Worm (Caenorhabditis elegans) whole organism, L1 larva: ENCODE measurements around the gene clec-48.

ENCODE experiments used
- ceh-82 ChIP-seq, 3 experiments: fragments of 150-350 bp in 1 of 3; sonication (generic microtip) in 2 of 3; optimal IDR thresholded peaks; 2 replicates each; lab custom pipeline; 2014 to 2017; ENCODE audit warnings: missing biosample characterization in 3 of 3, missing genetic modification characterization in 3 of 3
- ceh-90 ChIP-seq: sonication (generic microtip); optimal IDR thresholded peaks from 2 replicates; lab custom pipeline; 2016; ENCODE audit warnings: missing genetic modification characterization, missing compliant biosample characterization
- hlh-17 ChIP-seq: fragments of 200-800 bp; sonication (Bioruptor generic); optimal IDR thresholded peaks from 2 replicates; lab custom pipeline; 2018; ENCODE audit warnings: missing genetic modification characterization, mild to moderate bottlenecking, missing compliant biosample characterization, moderate library complexity, borderline replicate concordance
- lsy-2 ChIP-seq, 2 experiments: fragments of 150-350 bp; optimal IDR thresholded peaks; 2 replicates each; lab custom pipeline; 2014; ENCODE audit warnings: missing biosample characterization in 2 of 2, missing genetic modification characterization in 2 of 2
- mep-1 ChIP-seq: fragments of 150-350 bp; optimal IDR thresholded peaks from 2 replicates; lab custom pipeline; 2014; ENCODE audit warnings: missing biosample characterization, missing genetic modification characterization
- nhr-11 ChIP-seq: fragments of 150-350 bp; optimal IDR thresholded peaks from 2 replicates; lab custom pipeline; 2014; ENCODE audit warnings: missing biosample characterization, missing genetic modification characterization
- nhr-84 ChIP-seq: sonication (generic microtip); optimal IDR thresholded peaks from 2 replicates; lab custom pipeline; 2017; ENCODE audit warnings: missing biosample characterization, missing genetic modification characterization
- nhr-90 ChIP-seq: sonication (generic microtip); optimal IDR thresholded peaks from 2 replicates; lab custom pipeline; 2016; ENCODE audit warnings: mild to moderate bottlenecking, missing genetic modification characterization, missing compliant biosample characterization; ENCODE audit not compliant: poor library complexity
- skn-1 ChIP-seq: fragments of 150-350 bp; optimal IDR thresholded peaks from 2 replicates; lab custom pipeline; 2014; ENCODE audit warnings: missing biosample characterization, missing genetic modification characterization
- xbp-1 ChIP-seq: sonication (generic microtip); optimal IDR thresholded peaks from 2 replicates; lab custom pipeline; 2016; ENCODE audit warnings: missing genetic modification characterization, missing compliant biosample characterization
- ztf-11 ChIP-seq, 2 experiments: sonication (generic microtip); optimal IDR thresholded peaks; 2 replicates each; lab custom pipeline; 2016 to 2017; ENCODE audit warnings: missing genetic modification characterization in 2 of 2, missing biosample characterization in 1 of 2, missing compliant biosample characterization in 1 of 2

- TF ChIP-seq lsy-2 (tag; optimal IDR thresholded peaks at IDR 0.05; lab: Kevin White, UChicago) = no peak
- TF ChIP-seq mep-1 (tag; lab: Kevin White, UChicago) = no peak
- no peak for TF ChIP-seq nhr-90 (tag; lab: Kevin White, UChicago)
- TF ChIP-seq nhr-11 (tag; lab: Kevin White, UChicago) = no peak
- no peak for TF ChIP-seq ztf-11 (tag; optimal IDR thresholded peaks at IDR 0.05; lab: Kevin White, UChicago)
- no peak for TF ChIP-seq hlh-17 (GFP tag; lab: Kevin White, UChicago)
- no peak for TF ChIP-seq xbp-1 (tag; lab: Kevin White, UChicago)
- no peak for TF ChIP-seq nhr-84 (tag; lab: Kevin White, UChicago)
- TF ChIP-seq ceh-90 (tag; lab: Kevin White, UChicago) = no peak
- TF ChIP-seq ceh-82 (tag; optimal IDR thresholded peaks at IDR 0.05; lab: Kevin White, UChicago) = no peak
- TF ChIP-seq skn-1 = no peak
These were observed 29.3 kb upstream of the clec-48 start for ce11 chrV:18128545-18128944.
